Worm (Caenorhabditis elegans) whole organism, young adult: ENCODE results near the gene gei-13.

Experiments used
- C17E4.6 ChIP-seq: fragments of 200-800 bp; sonication (Bioruptor generic); IDR thresholded peaks from 2 replicates; pipeline ENCODE4 v1.3.6; 2022; ENCODE audit warnings: missing genetic modification reagents, missing genetic modification characterization, missing compliant biosample characterization
- chd-7 ChIP-seq: sonication (generic microtip); optimal IDR thresholded peaks from 2 replicates; lab custom pipeline; 2016; ENCODE audit warnings: mild to moderate bottlenecking, missing genetic modification characterization, moderate library complexity, missing compliant biosample characterization
- lin-35 ChIP-seq, 3 experiments: fragments of 150-350 bp in 2 of 3; sonication (generic microtip) in 1 of 3; optimal IDR thresholded peaks; 2 replicates each; lab custom pipeline; 2014 to 2018; ENCODE audit warnings: missing biosample characterization in 3 of 3, missing genetic modification characterization in 3 of 3, missing genetic modification reagents in 3 of 3
- lsy-27 ChIP-seq: sonication (generic microtip); optimal IDR thresholded peaks from 2 replicates; lab custom pipeline; 2017; ENCODE audit warnings: missing genetic modification characterization, mild to moderate bottlenecking, missing compliant biosample characterization, antibody characterized with exemption, missing genotype, borderline replicate concordance; ENCODE audit not compliant: insufficient read depth
- tbp1 ChIP-seq: fragments of 200-800 bp; sonication (Bioruptor generic); optimal IDR thresholded peaks from 2 replicates; lab custom pipeline; 2018; ENCODE audit warnings: mild to moderate bottlenecking, missing genetic modification characterization, missing compliant biosample characterization

DNA sequence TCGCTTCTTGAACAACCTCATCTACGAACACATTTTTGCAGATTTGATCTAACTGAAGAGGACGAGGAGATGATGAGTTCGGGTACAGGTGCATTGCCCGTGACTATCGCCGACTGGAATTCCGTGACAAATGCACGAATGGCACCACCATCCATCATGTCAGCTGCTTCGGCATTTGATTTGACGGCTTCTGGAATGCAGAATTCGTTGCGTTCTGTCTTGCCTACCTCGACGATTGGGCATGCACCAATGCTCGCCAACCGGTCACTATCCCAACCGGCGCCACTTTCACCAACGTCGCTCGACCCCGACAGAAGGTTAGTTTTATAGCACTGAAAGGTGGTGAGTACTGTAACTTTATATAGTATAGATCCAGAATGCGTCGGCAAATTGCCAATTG is 13.5 kb downstream of the gei-13 start:
- TF ChIP-seq tbp1, result no peak
- TF ChIP-seq lsy-27, result no peak
- no peak for TF ChIP-seq chd-7
- TF ChIP-seq lin-35 (GFP tag; optimal IDR thresholded peaks at IDR 0.05; lab: Kevin White, UChicago), result no peak
- no peak for TF ChIP-seq C17E4.6 (GFP tag; lab: Robert Waterston, UW)
